Fruit fly (Drosophila melanogaster) whole organism, wandering third instar larva: ENCODE data around the gene Cpr97Eb.

Experiments
- Dif ChIP-seq: fragments of 200-275, 200-300 bp; sonication (Bioruptor generic); optimal IDR thresholded peaks from 2 replicates; lab custom pipeline; 2018; ENCODE audit warnings: missing biosample characterization, missing genetic modification characterization; ENCODE audit not compliant: partially characterized antibody
- GATAd ChIP-seq: sonication (Bioruptor generic); optimal IDR thresholded peaks from 2 replicates; lab custom pipeline; 2016; ENCODE audit warnings: missing biosample characterization, missing genetic modification characterization
- Hr83 ChIP-seq: fragments of 200-300 bp; sonication (Bioruptor generic); optimal IDR thresholded peaks from 2 replicates; lab custom pipeline; 2016; ENCODE audit warnings: missing biosample characterization, mild to moderate bottlenecking, missing genetic modification characterization, moderate library complexity; ENCODE audit not compliant: poor library complexity, severe bottlenecking
- Vsx2 ChIP-seq: fragments of 200-300, 225-300 bp; sonication (Bioruptor generic); optimal IDR thresholded peaks from 2 replicates; lab custom pipeline; 2018; ENCODE audit warnings: missing biosample characterization, missing genetic modification characterization; ENCODE audit not compliant: partially characterized antibody
- br ChIP-seq: fragments of 200-800 bp; sonication (Bioruptor generic); optimal IDR thresholded peaks from 2 replicates; lab custom pipeline; 2016; ENCODE audit warnings: missing biosample characterization, missing genetic modification characterization
- dl ChIP-seq, 2 experiments: fragments of 175-275, 200-275 bp in 1 of 2; fragments of 200-275 bp in 1 of 2; sonication (Bioruptor generic); optimal IDR thresholded peaks; lab custom pipeline; 2018; ENCODE audit warnings: mild to moderate bottlenecking in 2 of 2, missing biosample characterization in 2 of 2, missing genetic modification characterization in 2 of 2, moderate library complexity in 2 of 2; ENCODE audit not compliant: partially characterized antibody in 2 of 2, insufficient read depth in 1 of 2
- h ChIP-seq: fragments of 200-800 bp; sonication (Bioruptor generic); optimal IDR thresholded peaks from 3 replicates; lab custom pipeline; 2016; ENCODE audit warnings: missing biosample characterization, mild to moderate bottlenecking, missing genetic modification characterization
- pan ChIP-seq: fragments of >200 bp; optimal IDR thresholded peaks from 2 replicates; lab custom pipeline; 2017
- psq ChIP-seq: fragments of 200-800 bp; sonication (Bioruptor generic); optimal IDR thresholded peaks from 3 replicates; lab custom pipeline; 2017; ENCODE audit warnings: missing biosample characterization, mild to moderate bottlenecking, missing genetic modification characterization, moderate library complexity
- usp ChIP-seq: fragments of >200 bp; optimal IDR thresholded peaks from 2 replicates; lab custom pipeline; 2017; ENCODE audit warnings: missing biosample characterization, missing genetic modification characterization

DNA sequence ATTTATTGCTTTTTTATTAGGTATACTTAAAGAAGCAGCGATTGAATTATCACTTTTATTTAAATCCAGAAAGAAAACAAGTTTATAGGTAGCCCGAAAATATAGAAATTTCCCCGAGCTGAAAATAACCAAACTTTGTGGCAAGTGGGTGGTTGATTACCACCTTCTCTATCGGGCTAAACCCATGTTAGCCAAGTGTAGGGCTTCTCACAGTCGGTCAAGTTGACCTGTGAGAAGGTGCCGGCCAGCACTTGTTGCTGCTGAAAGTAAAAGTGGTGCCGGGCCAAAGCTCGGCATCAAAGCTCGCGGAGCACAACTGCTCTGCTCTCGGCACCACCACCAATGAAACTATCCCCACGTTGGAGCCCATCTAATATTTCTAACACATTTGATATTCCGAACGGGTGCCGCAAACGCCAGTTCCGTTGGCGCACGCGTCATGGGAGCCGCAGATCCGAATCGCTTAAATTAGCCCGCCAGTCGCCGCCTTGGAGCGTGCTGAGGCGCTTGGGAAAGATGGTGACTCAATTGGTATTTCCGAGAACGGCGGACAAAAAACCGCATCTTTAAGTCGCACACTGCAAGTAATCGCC is 19.9 kb downstream of the Cpr97Eb start:
- no peak for TF ChIP-seq dl (GFP tag; optimal IDR thresholded peaks at IDR 0.05; lab: Kevin White, UChicago; ENCODE audit: insufficient read depth in 1 of 2, partially characterized antibody in 2 of 2)
- TF ChIP-seq h (GFP tag; lab: Kevin White, UChicago): no peak
- TF ChIP-seq Hr83 (GFP tag; lab: Kevin White, UChicago): no peak
- no peak for TF ChIP-seq Vsx2 (GFP tag; lab: Kevin White, UChicago)
- TF ChIP-seq pan: no peak
- TF ChIP-seq usp: no peak
- no peak for TF ChIP-seq psq
- TF ChIP-seq GATAd (GFP tag; lab: Kevin White, UChicago): no peak
- TF ChIP-seq br: no peak
- TF ChIP-seq Dif (GFP tag; lab: Kevin White, UChicago): no peak
